Worm (Caenorhabditis elegans) whole organism, midembryonic: ENCODE data around the gene zyg-11.

Source experiments
- T22C8.4 ChIP-seq: fragments of 200-800 bp; sonication (Bioruptor generic); IDR thresholded peaks from 2 replicates; pipeline ENCODE4 v1.3.6; 2022; ENCODE audit warnings: missing genetic modification characterization, missing compliant biosample characterization
- cog-1 ChIP-seq: sonication (generic microtip); optimal IDR thresholded peaks from 2 replicates; lab custom pipeline; 2016; ENCODE audit warnings: missing genetic modification characterization, missing compliant biosample characterization
- flt-1 ChIP-seq: fragments of 200-800 bp; sonication (Bioruptor generic); IDR thresholded peaks from 2 replicates; pipeline ENCODE4 v1.3.6; 2022; ENCODE audit warnings: missing genetic modification characterization, missing compliant biosample characterization
- klf-2 ChIP-seq: fragments of 200-800 bp; sonication (Bioruptor generic); conservative IDR thresholded peaks from 2 replicates; pipeline ENCODE4 v1.3.6; 2022; ENCODE audit warnings: missing genetic modification reagents, missing genetic modification characterization, missing compliant biosample characterization
- med-1 ChIP-seq: sonication (generic microtip); optimal IDR thresholded peaks from 2 replicates; lab custom pipeline; 2017; ENCODE audit warnings: missing genetic modification characterization, mild to moderate bottlenecking, missing compliant biosample characterization, antibody characterized with exemption, missing genetic modification reagents; ENCODE audit not compliant: insufficient read depth
- ref-1 ChIP-seq: fragments of 200-800 bp; sonication (Bioruptor generic); conservative IDR thresholded peaks from 2 replicates; pipeline ENCODE4 v1.3.6; 2022; ENCODE audit warnings: missing genetic modification reagents, missing genetic modification characterization, missing compliant biosample characterization
- tab-1 ChIP-seq: fragments of 200-800 bp; sonication (Bioruptor generic); IDR thresholded peaks from 2 replicates; pipeline ENCODE4 v1.3.6; 2022; ENCODE audit warnings: missing genetic modification characterization, missing compliant biosample characterization
- ztf-23 ChIP-seq: fragments of 200-800 bp; sonication (Bioruptor generic); IDR thresholded peaks from 2 replicates; pipeline ENCODE4 v1.3.6; 2022; ENCODE audit warnings: missing genetic modification reagents, missing genetic modification characterization, missing compliant biosample characterization
- ztf-29 ChIP-seq: fragments of 200-800 bp; sonication (Bioruptor generic); IDR thresholded peaks from 2 replicates; pipeline ENCODE4 v1.3.6; 2022; ENCODE audit warnings: missing genetic modification reagents, missing genetic modification characterization, missing compliant biosample characterization

Gene zyg-11

ce11 chrII:8016167-8016566, 1.3 kb upstream of the zyg-11 start:
- TF ChIP-seq klf-2: no peak
- TF ChIP-seq ztf-23: no peak
- no peak for TF ChIP-seq tab-1 (GFP tag; lab: Robert Waterston, UW)

DNA sequence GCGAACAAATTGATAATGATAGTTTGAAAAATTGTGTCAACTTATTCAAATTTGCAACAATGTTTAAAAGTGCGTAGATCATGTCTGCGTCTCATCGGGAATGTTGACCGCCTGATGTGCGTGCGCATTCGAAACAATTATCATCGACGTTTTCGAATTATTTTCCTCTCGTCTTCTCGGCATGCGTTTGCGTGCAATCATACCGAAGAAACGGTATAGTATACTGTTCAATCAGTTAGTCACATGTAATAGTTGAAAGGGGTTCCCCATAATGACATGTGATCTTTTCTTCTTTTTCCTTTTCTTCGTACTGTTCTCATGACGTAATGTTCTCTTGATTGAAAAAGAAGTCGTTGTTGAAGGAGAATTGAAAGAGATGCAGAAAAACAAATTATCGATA, 719 bp upstream of the zyg-11 start:
- no peak for TF ChIP-seq tab-1 (GFP tag; lab: Robert Waterston, UW)
- TF ChIP-seq cog-1 (tag; lab: Kevin White, UChicago): no peak
- TF ChIP-seq ztf-29 (GFP tag; lab: Robert Waterston, UW): no peak
- TF ChIP-seq med-1: no peak
- no peak for TF ChIP-seq klf-2
- no peak for TF ChIP-seq flt-1 (GFP tag; lab: Robert Waterston, UW)
- no peak for TF ChIP-seq T22C8.4 (GFP tag; lab: Robert Waterston, UW)
- no peak for TF ChIP-seq ref-1 (GFP tag; lab: Robert Waterston, UW)
- TF ChIP-seq ztf-23: no peak

- TF ChIP-seq med-1: no peak
- TF ChIP-seq cog-1 (tag; lab: Kevin White, UChicago): no peak
- TF ChIP-seq tab-1 (GFP tag; lab: Robert Waterston, UW): no peak
- TF ChIP-seq ref-1 (GFP tag; lab: Robert Waterston, UW): no peak
- TF ChIP-seq klf-2: no peak
- no peak for TF ChIP-seq flt-1 (GFP tag; lab: Robert Waterston, UW)
- no peak for TF ChIP-seq ztf-23
- TF ChIP-seq ztf-29 (GFP tag; lab: Robert Waterston, UW): no peak
- no peak for TF ChIP-seq T22C8.4 (GFP tag; lab: Robert Waterston, UW)
Measured at ce11 chrII:8020580-8021044, 3.1 kb downstream of the zyg-11 start.

- TF ChIP-seq ztf-23 (no peak), T22C8.4 (GFP tag; lab: Robert Waterston, UW) (no peak), tab-1 (GFP tag; lab: Robert Waterston, UW) (no peak), cog-1 (tag; lab: Kevin White, UChicago) (no peak), flt-1 (GFP tag; lab: Robert Waterston, UW) (no peak), klf-2 (no peak), ref-1 (GFP tag; lab: Robert Waterston, UW) (no peak), med-1 (no peak), ztf-29 (GFP tag; lab: Robert Waterston, UW) (no peak)
Measured at ce11 chrII:8022461-8022860, 5.0 kb downstream of the zyg-11 start, which contains the start of gene hda-2. TSS of gene hda-2 (minus strand) at chrII:8022561.

ce11 chrII:8027663-8028062, 10.2 kb downstream of the zyg-11 start, which contains the start of gene swsn-7:
TSS of gene swsn-7 (minus strand) at chrII:8027763.
- TF ChIP-seq flt-1 (GFP tag; lab: Robert Waterston, UW) (no peak), med-1 (no peak), tab-1 (GFP tag; lab: Robert Waterston, UW) (no peak), ztf-29 (GFP tag; lab: Robert Waterston, UW) (no peak), T22C8.4 (GFP tag; lab: Robert Waterston, UW) (no peak), ztf-23 (no peak), ref-1 (GFP tag; lab: Robert Waterston, UW) (no peak), klf-2 (no peak), cog-1 (tag; lab: Kevin White, UChicago) (no peak)

DNA sequence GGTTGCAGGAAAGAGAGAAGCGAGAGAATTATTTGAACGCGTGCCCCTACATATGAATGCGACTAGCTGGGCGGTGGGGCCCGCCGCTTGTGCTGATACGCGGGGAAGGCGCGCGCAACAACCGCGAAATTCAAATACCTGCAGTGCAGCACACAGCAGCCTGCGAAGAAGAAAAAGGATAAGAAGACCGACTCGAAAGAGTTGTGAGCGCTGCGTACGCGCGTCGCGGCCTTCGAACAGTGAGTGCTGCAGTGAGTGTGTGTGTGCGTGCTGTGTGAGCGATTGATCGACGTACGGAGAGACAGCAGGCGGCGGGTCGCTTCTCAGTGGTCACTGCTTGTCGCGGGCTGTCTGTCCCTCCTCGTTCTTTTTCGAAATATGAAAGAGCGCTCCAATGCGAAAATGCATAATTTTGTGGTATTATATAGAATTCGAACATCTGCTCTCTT, 10.8 kb downstream of the zyg-11 start:
- peak; percentile 79 for TF ChIP-seq ztf-23
- peak; percentile 60; the same call in 1 of the 2 replicates for TF ChIP-seq ztf-29 (GFP tag; lab: Robert Waterston, UW)
- no peak for TF ChIP-seq tab-1 (GFP tag; lab: Robert Waterston, UW)
- TF ChIP-seq T22C8.4 (GFP tag; lab: Robert Waterston, UW): peak; percentile 62
- peak; percentile 77 for TF ChIP-seq cog-1 (tag; lab: Kevin White, UChicago)
- no peak for TF ChIP-seq med-1
- TF ChIP-seq ref-1 (GFP tag; lab: Robert Waterston, UW): no peak
- no peak for TF ChIP-seq klf-2
- TF ChIP-seq flt-1 (GFP tag; lab: Robert Waterston, UW): peak; percentile 74; the same call in 1 of the 2 replicates

- TF ChIP-seq klf-2 (no peak), T22C8.4 (GFP tag; lab: Robert Waterston, UW) (no peak), cog-1 (tag; lab: Kevin White, UChicago) (no peak), ref-1 (GFP tag; lab: Robert Waterston, UW) (no peak), flt-1 (GFP tag; lab: Robert Waterston, UW) (no peak), med-1 (no peak), ztf-23 (no peak), tab-1 (GFP tag; lab: Robert Waterston, UW) (no peak), ztf-29 (GFP tag; lab: Robert Waterston, UW) (no peak)
Measured at ce11 chrII:8028730-8029129, 11.2 kb downstream of the zyg-11 start.

ce11 chrII:8032657-8033056, 15.2 kb downstream of the zyg-11 start, which contains the start of gene nrf-6:
TSS of gene nrf-6 (minus strand) at chrII:8032708.
- TF ChIP-seq T22C8.4 (GFP tag; lab: Robert Waterston, UW): no peak
- no peak for TF ChIP-seq klf-2
- TF ChIP-seq ztf-29 (GFP tag; lab: Robert Waterston, UW): no peak
- TF ChIP-seq cog-1 (tag; lab: Kevin White, UChicago): no peak
- no peak for TF ChIP-seq tab-1 (GFP tag; lab: Robert Waterston, UW)
- TF ChIP-seq med-1: no peak
- no peak for TF ChIP-seq ref-1 (GFP tag; lab: Robert Waterston, UW)
- TF ChIP-seq flt-1 (GFP tag; lab: Robert Waterston, UW): no peak
- TF ChIP-seq ztf-23: no peak

- TF ChIP-seq tab-1 (GFP tag; lab: Robert Waterston, UW) (no peak), cog-1 (tag; lab: Kevin White, UChicago) (no peak), flt-1 (GFP tag; lab: Robert Waterston, UW) (no peak), ztf-29 (GFP tag; lab: Robert Waterston, UW) (no peak), med-1 (no peak), klf-2 (no peak), ztf-23 (no peak), ref-1 (GFP tag; lab: Robert Waterston, UW) (no peak), T22C8.4 (GFP tag; lab: Robert Waterston, UW) (no peak)
Measured at ce11 chrII:8034008-8034407, 16.5 kb downstream of the zyg-11 start.

DNA sequence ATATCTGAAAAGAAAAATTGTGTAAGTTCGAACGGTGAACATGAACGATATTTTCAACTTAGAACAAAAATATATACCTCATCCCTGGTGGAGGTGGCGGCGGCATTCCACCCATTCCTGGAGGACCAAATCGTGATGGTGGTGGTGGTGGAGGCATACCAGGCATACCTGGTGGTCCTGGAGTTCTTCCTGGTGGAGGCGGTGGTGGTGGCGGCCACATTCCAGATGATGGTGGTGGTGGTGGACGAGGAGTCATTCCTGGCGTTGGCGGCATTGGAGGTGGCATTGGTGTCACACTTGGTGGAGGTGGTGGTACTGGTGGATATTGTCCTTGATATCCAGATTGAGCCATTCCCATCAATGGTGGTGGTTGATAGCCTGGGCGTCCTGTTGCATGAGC, 17.1 kb downstream of the zyg-11 start:
- TF ChIP-seq T22C8.4 (GFP tag; lab: Robert Waterston, UW) (no peak), cog-1 (tag; lab: Kevin White, UChicago) (no peak), klf-2 (no peak), tab-1 (GFP tag; lab: Robert Waterston, UW) (no peak)
